Worm (Caenorhabditis elegans) whole organism, L1 larva: ENCODE measurements around the gene ceh-92.

Source experiments
- ama-1 ChIP-seq: fragments of 150-350 bp; optimal IDR thresholded peaks from 2 replicates; lab custom pipeline; 2014
- ces-1 ChIP-seq: fragments of 150-350 bp; optimal IDR thresholded peaks from 2 replicates; lab custom pipeline; 2014; ENCODE audit warnings: missing biosample characterization, missing genetic modification reagents, missing genetic modification characterization
- dpl-1 ChIP-seq, 3 experiments: fragments of 150-350 bp in 2 of 3; sonication (generic microtip) in 1 of 3; optimal IDR thresholded peaks; 2 replicates each; lab custom pipeline; 2014 to 2017; ENCODE audit warnings: missing biosample characterization in 3 of 3, missing genetic modification characterization in 3 of 3, missing genetic modification reagents in 3 of 3
- egl-27 ChIP-seq, 2 experiments: fragments of 150-350 bp in 1 of 2; sonication (generic microtip); optimal IDR thresholded peaks; 3 replicates each; lab custom pipeline; 2017 to 2018; ENCODE audit warnings: missing biosample characterization in 2 of 2, missing genetic modification characterization in 2 of 2, missing genetic modification reagents in 2 of 2
- lin-13 ChIP-seq: fragments of 150-350 bp; optimal IDR thresholded peaks from 2 replicates; lab custom pipeline; 2014; ENCODE audit warnings: missing biosample characterization, missing genetic modification reagents, missing genetic modification characterization
- lin-39 ChIP-seq: fragments of 150-350 bp; optimal IDR thresholded peaks from 2 replicates; lab custom pipeline; 2014; ENCODE audit warnings: missing biosample characterization, missing genetic modification reagents, missing genetic modification characterization
- mdl-1 ChIP-seq, 2 experiments: fragments of 150-350 bp; optimal IDR thresholded peaks; 2 replicates each; lab custom pipeline; 2014 to 2017; ENCODE audit warnings: missing biosample characterization in 2 of 2, missing genetic modification characterization in 2 of 2, inconsistent platforms in 1 of 2
- nhr-90 ChIP-seq: sonication (generic microtip); optimal IDR thresholded peaks from 2 replicates; lab custom pipeline; 2016; ENCODE audit warnings: mild to moderate bottlenecking, missing genetic modification characterization, missing compliant biosample characterization; ENCODE audit not compliant: poor library complexity
- snpc-4 ChIP-seq: fragments of 150-350 bp; optimal IDR thresholded peaks from 2 replicates; lab custom pipeline; 2014; ENCODE audit warnings: missing biosample characterization, missing genetic modification characterization
- sptf-1 ChIP-seq: fragments of 150-350 bp; optimal IDR thresholded peaks from 2 replicates; lab custom pipeline; 2014; ENCODE audit warnings: missing biosample characterization, missing genetic modification characterization
- unc-130 ChIP-seq: fragments of 150-350 bp; optimal IDR thresholded peaks from 2 replicates; lab custom pipeline; 2017; ENCODE audit warnings: missing biosample characterization, missing genetic modification characterization, inconsistent platforms
- unc-62 ChIP-seq: fragments of 150-350 bp; optimal IDR thresholded peaks from 2 replicates; lab custom pipeline; 2014; ENCODE audit warnings: missing biosample characterization, missing genetic modification reagents, missing genetic modification characterization

- TF ChIP-seq sptf-1 (no peak), nhr-90 (no peak), egl-27 (tag; optimal IDR thresholded peaks at IDR 0.05; lab: Kevin White, UChicago) (no peak), lin-13 (GFP tag; lab: Kevin White, UChicago) (no peak), lin-39 (tag; lab: Kevin White, UChicago) (no peak), unc-62 (no peak), dpl-1 (GFP tag; optimal IDR thresholded peaks at IDR 0.05; lab: Kevin White, UChicago) (no peak), ama-1 (lab: Kevin White, UChicago) (no peak), snpc-4 (tag; lab: Kevin White, UChicago) (no peak), unc-130 (tag; lab: Kevin White, UChicago) (no peak), mdl-1 (tag; optimal IDR thresholded peaks at IDR 0.05; lab: Kevin White, UChicago) (no peak), ces-1 (GFP tag; lab: Kevin White, UChicago) (no peak)
Observed at ce11 chrIII:11615802-11616201, 34.4 kb downstream of the ceh-92 start.
